Worm (Caenorhabditis elegans): Measurements from ENCODE around the gene F46H5.7.

DNA sequence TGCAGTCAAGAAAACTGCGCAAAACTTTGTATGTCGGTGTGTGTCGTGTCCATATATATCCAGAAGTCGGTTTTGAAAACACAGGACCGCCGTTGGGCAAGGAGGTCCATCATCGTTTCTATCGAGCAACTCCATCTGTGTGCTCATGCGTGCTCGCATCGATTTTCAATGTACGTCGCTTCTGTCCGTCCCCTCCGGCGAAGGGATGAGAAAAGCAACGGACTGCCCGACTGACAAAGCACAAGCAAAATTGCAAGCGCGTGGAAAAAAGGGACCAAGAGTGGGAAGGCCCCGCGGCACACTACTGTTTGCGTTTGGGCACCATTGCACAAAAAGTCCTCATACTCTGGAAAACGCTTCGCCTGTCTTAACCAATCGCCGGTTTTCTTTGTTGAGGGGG is 20.4 kb downstream of the F46H5.7 start:
- TF ChIP-seq fkh-10 (GFP tag; optimal IDR thresholded peaks at IDR 0.05): peak; percentile 10
- TF ChIP-seq ceh-44 (GFP tag; IDR thresholded peaks at IDR 0.05): no peak
- TF ChIP-seq ztf-11 (tag; optimal IDR thresholded peaks at IDR 0.05): no peak
- no peak for TF ChIP-seq mdl-1 (tag; optimal IDR thresholded peaks at IDR 0.05)
- no peak for TF ChIP-seq pqm-1 (tag; optimal IDR thresholded peaks at IDR 0.05)
- no peak for TF ChIP-seq ZK546.5 (tag; optimal IDR thresholded peaks at IDR 0.05)
- no peak for TF ChIP-seq F49E8.2 (tag; optimal IDR thresholded peaks at IDR 0.05; ENCODE audit: borderline replicate concordance)
- no peak for TF ChIP-seq mep-1 (tag; optimal IDR thresholded peaks at IDR 0.05)
- no peak for TF ChIP-seq R02D3.7 (tag; optimal IDR thresholded peaks at IDR 0.05)
- TF ChIP-seq ces-1 (GFP tag; optimal IDR thresholded peaks at IDR 0.05): no peak
- no peak for TF ChIP-seq unc-62 (GFP tag; optimal IDR thresholded peaks at IDR 0.05 in 1 of 2)
- no peak for TF ChIP-seq unc-62 (tag; optimal IDR thresholded peaks at IDR 0.05)

All from whole organism, L4 larva.